Fruit fly (Drosophila melanogaster) whole organism, embryonic: ENCODE measurements around the gene Ufd1.

ENCODE experiments used
- Ada2b ChIP-seq: fragments of 200-800 bp; sonication (Bioruptor generic); IDR thresholded peaks from 2 replicates; pipeline ENCODE4 v1.3.6; 2022; ENCODE audit warnings: missing biosample characterization, missing genetic modification characterization
- B-H1 ChIP-seq: fragments of 200-800 bp; sonication (Bioruptor generic); IDR thresholded peaks from 3 replicates; pipeline ENCODE4 v1.3.6; 2022; ENCODE audit warnings: missing biosample characterization, missing genetic modification characterization
- B-H2 ChIP-seq: fragments of 200-800 bp; sonication (Bioruptor generic); optimal IDR thresholded peaks from 2 replicates; lab custom pipeline; 2018; ENCODE audit warnings: missing biosample characterization, mild to moderate bottlenecking, missing genetic modification characterization
- Bteb2 ChIP-seq: fragments of 200-800 bp; sonication (Bioruptor generic); optimal IDR thresholded peaks from 2 replicates; lab custom pipeline; 2016; ENCODE audit warnings: missing biosample characterization, missing genetic modification characterization
- CG12236 ChIP-seq: fragments of 200-800 bp; sonication (Bioruptor generic); optimal IDR thresholded peaks from 2 replicates; lab custom pipeline; 2016; ENCODE audit warnings: missing biosample characterization, missing genetic modification characterization
- CG12769 ChIP-seq: fragments of 200-800 bp; sonication (Bioruptor generic); optimal IDR thresholded peaks from 2 replicates; lab custom pipeline; 2019; ENCODE audit warnings: missing biosample characterization, mild to moderate bottlenecking, missing genetic modification characterization, moderate library complexity
- CG14860 ChIP-seq: fragments of 200-800 bp; sonication (Bioruptor generic); IDR thresholded peaks from 3 replicates; pipeline ENCODE4 v1.3.6; 2022; ENCODE audit warnings: missing biosample characterization, missing genetic modification characterization; ENCODE audit not compliant: partially characterized antibody
- CG15073 ChIP-seq: fragments of 200-800 bp; sonication (Bioruptor generic); optimal IDR thresholded peaks from 2 replicates; lab custom pipeline; 2016; ENCODE audit warnings: missing biosample characterization, missing genetic modification characterization
- CG17829 ChIP-seq: fragments of 200-800 bp; optimal IDR thresholded peaks from 2 replicates; lab custom pipeline; 2019; ENCODE audit warnings: missing biosample characterization, mild to moderate bottlenecking, missing genetic modification characterization, moderate library complexity
- CG2678 ChIP-seq: fragments of 200-800 bp; sonication (Bioruptor generic); optimal IDR thresholded peaks from 3 replicates; lab custom pipeline; 2019; ENCODE audit warnings: missing biosample characterization, mild to moderate bottlenecking, missing genetic modification characterization, moderate library complexity
- CG30020 ChIP-seq: fragments of 200-800 bp; optimal IDR thresholded peaks from 2 replicates; lab custom pipeline; 2019; ENCODE audit warnings: missing biosample characterization, mild to moderate bottlenecking, missing genetic modification characterization, moderate library complexity
- CG42726 ChIP-seq: fragments of 200-800 bp; sonication (Bioruptor generic); IDR thresholded peaks from 2 replicates; pipeline ENCODE4 v1.3.6; 2022; ENCODE audit warnings: missing biosample characterization, missing genetic modification characterization; ENCODE audit not compliant: partially characterized antibody
- CG4707 ChIP-seq: fragments of 200-800 bp; sonication (Bioruptor generic); optimal IDR thresholded peaks from 2 replicates; lab custom pipeline; 2018; ENCODE audit warnings: missing biosample characterization, mild to moderate bottlenecking, missing genetic modification characterization, moderate library complexity
- CG5953 ChIP-seq: fragments of 200-800 bp; sonication (Bioruptor generic); IDR thresholded peaks from 2 replicates; pipeline ENCODE4 v1.3.6; 2022; ENCODE audit warnings: missing biosample characterization, missing genetic modification characterization
- CG6854 ChIP-seq: fragments of 200-800 bp; sonication (Bioruptor generic); optimal IDR thresholded peaks from 3 replicates; lab custom pipeline; 2017; ENCODE audit warnings: missing biosample characterization, mild to moderate bottlenecking, missing genetic modification characterization
- CG8089 ChIP-seq: fragments of 200-800 bp; sonication (Bioruptor generic); optimal IDR thresholded peaks from 3 replicates; lab custom pipeline; 2016; ENCODE audit warnings: missing biosample characterization, missing genetic modification characterization
- CG8281 ChIP-seq: fragments of 200-800 bp; sonication (Bioruptor generic); optimal IDR thresholded peaks from 2 replicates; lab custom pipeline; 2018; ENCODE audit warnings: missing biosample characterization, mild to moderate bottlenecking, missing genetic modification characterization, moderate library complexity
- CG9727 ChIP-seq: fragments of 200-800 bp; sonication (Bioruptor generic); optimal IDR thresholded peaks from 3 replicates; lab custom pipeline; 2017; ENCODE audit warnings: missing biosample characterization, mild to moderate bottlenecking, missing genetic modification characterization
- CG9817 ChIP-seq: fragments of 200-800 bp; sonication (Bioruptor generic); optimal IDR thresholded peaks from 2 replicates; lab custom pipeline; 2018; ENCODE audit warnings: missing biosample characterization, mild to moderate bottlenecking, missing genetic modification characterization, moderate library complexity
- D ChIP-seq, 2 experiments: fragments of 200-800 bp in 1 of 2; fragments of >200 bp in 1 of 2; sonication (Bioruptor generic) in 1 of 2; optimal IDR thresholded peaks; 2 replicates in 1 of 2; 3 replicates in 1 of 2; lab custom pipeline; 2017; ENCODE audit warnings: mild to moderate bottlenecking in 1 of 2, missing biosample characterization in 1 of 2, missing genetic modification characterization in 1 of 2, missing genetic modification reagents in 1 of 2
- D19A ChIP-seq: fragments of 200-800 bp; optimal IDR thresholded peaks from 3 replicates; lab custom pipeline; 2019; ENCODE audit warnings: missing biosample characterization, mild to moderate bottlenecking, missing genetic modification characterization, moderate library complexity
- D19B ChIP-seq: fragments of 200-800 bp; sonication (Bioruptor generic); optimal IDR thresholded peaks from 2 replicates; lab custom pipeline; 2017; ENCODE audit warnings: missing biosample characterization, mild to moderate bottlenecking, missing genetic modification characterization
- Deaf1 ChIP-seq: fragments of 200-800 bp; optimal IDR thresholded peaks from 3 replicates; lab custom pipeline; 2019; ENCODE audit warnings: missing biosample characterization, mild to moderate bottlenecking, missing genetic modification characterization, moderate library complexity
- Fer2 ChIP-seq: fragments of 200-800 bp; sonication (Bioruptor generic); optimal IDR thresholded peaks from 2 replicates; lab custom pipeline; 2018; ENCODE audit warnings: missing biosample characterization, mild to moderate bottlenecking, missing genetic modification characterization, moderate library complexity
- Hr3 ChIP-seq: fragments of 200-800 bp; sonication (Bioruptor generic); optimal IDR thresholded peaks from 3 replicates; lab custom pipeline; 2016; ENCODE audit warnings: missing biosample characterization, missing genetic modification characterization
- Nf-YA ChIP-seq: fragments of 200-800 bp; sonication (Bioruptor generic); IDR thresholded peaks from 2 replicates; pipeline ENCODE4 v1.3.6; 2022; ENCODE audit warnings: missing biosample characterization, missing genetic modification characterization
- Pdp1 ChIP-seq, 2 experiments: fragments of 200-800 bp; sonication (Bioruptor generic); optimal IDR thresholded peaks; 3 replicates each; lab custom pipeline; 2016; ENCODE audit warnings: missing biosample characterization in 2 of 2, missing genetic modification characterization in 2 of 2, mild to moderate bottlenecking in 1 of 2, moderate library complexity in 1 of 2
- Taf1 ChIP-seq: fragments of 200-800 bp; sonication (Bioruptor generic); IDR thresholded peaks from 2 replicates; pipeline ENCODE4 v1.3.6; 2022; ENCODE audit warnings: missing biosample characterization, missing genetic modification characterization
- Xrp1 ChIP-seq: fragments of 200-800 bp; sonication (Bioruptor generic); IDR thresholded peaks from 2 replicates; pipeline ENCODE4 v1.3.6; 2022; ENCODE audit warnings: missing biosample characterization, missing genetic modification characterization
- ara ChIP-seq: fragments of 200-800 bp; sonication (Bioruptor generic); IDR thresholded peaks from 2 replicates; pipeline ENCODE4 v1.3.6; 2022; ENCODE audit warnings: missing biosample characterization, missing genetic modification characterization
- ato ChIP-seq: fragments of 200-800 bp; sonication (Bioruptor generic); IDR thresholded peaks from 2 replicates; pipeline ENCODE4 v1.3.6; 2022; ENCODE audit warnings: missing biosample characterization, missing genetic modification characterization; ENCODE audit not compliant: partially characterized antibody
- bcd ChIP-seq: fragments of 200-800 bp; sonication (Bioruptor generic); optimal IDR thresholded peaks from 2 replicates; lab custom pipeline; 2017; ENCODE audit warnings: missing biosample characterization, mild to moderate bottlenecking, missing genetic modification characterization
- ci ChIP-seq: fragments of 200-800 bp; sonication (Bioruptor generic); IDR thresholded peaks from 3 replicates; pipeline ENCODE4 v1.3.6; 2022; ENCODE audit warnings: missing biosample characterization, missing genetic modification characterization
- esg ChIP-seq: fragments of 200-800 bp; sonication (Bioruptor generic); conservative IDR thresholded peaks from 2 replicates; pipeline ENCODE4 v1.3.6; 2022; ENCODE audit warnings: missing biosample characterization, missing genetic modification characterization
- exex ChIP-seq: fragments of 200-800 bp; sonication (Bioruptor generic); optimal IDR thresholded peaks from 4 replicates; lab custom pipeline; 2018; ENCODE audit warnings: missing biosample characterization, mild to moderate bottlenecking, missing genetic modification characterization, moderate library complexity
- fru ChIP-seq: fragments of >200 bp; optimal IDR thresholded peaks from 2 replicates; lab custom pipeline; 2017
- gem ChIP-seq: fragments of 200-800 bp; sonication (Bioruptor generic); optimal IDR thresholded peaks from 2 replicates; lab custom pipeline; 2019; ENCODE audit warnings: missing biosample characterization, mild to moderate bottlenecking, missing genetic modification characterization, moderate library complexity
- hkb ChIP-seq, 2 experiments: fragments of 200-800 bp in 1 of 2; fragments of >200 bp in 1 of 2; sonication (Bioruptor generic) in 1 of 2; IDR thresholded peaks in 1 of 2; optimal IDR thresholded peaks in 1 of 2; 2 replicates each; pipeline versions ENCODE4 v1.3.6 to Lab custom; 2017 to 2022; ENCODE audit warnings: missing biosample characterization in 1 of 2, missing genetic modification characterization in 1 of 2
- ken ChIP-seq: fragments of 200-800 bp; sonication (Bioruptor generic); IDR thresholded peaks from 3 replicates; pipeline ENCODE4 v1.3.6; 2022; ENCODE audit warnings: missing biosample characterization, missing genetic modification characterization
- org-1 ChIP-seq: fragments of 200-800 bp; sonication (Bioruptor generic); optimal IDR thresholded peaks from 2 replicates; lab custom pipeline; 2017; ENCODE audit warnings: missing biosample characterization, missing genetic modification characterization
- pfk ChIP-seq: fragments of 200-800 bp; sonication (Bioruptor generic); optimal IDR thresholded peaks from 2 replicates; lab custom pipeline; 2018; ENCODE audit warnings: missing biosample characterization, mild to moderate bottlenecking, missing genetic modification characterization, moderate library complexity
- pita ChIP-seq: fragments of 200-800 bp; sonication (Bioruptor generic); optimal IDR thresholded peaks from 2 replicates; lab custom pipeline; 2017; ENCODE audit warnings: missing biosample characterization, mild to moderate bottlenecking, missing genetic modification characterization
- pum ChIP-seq: fragments of 200-800 bp; sonication (Bioruptor generic); optimal IDR thresholded peaks from 2 replicates; lab custom pipeline; 2016; ENCODE audit warnings: missing biosample characterization, missing genetic modification characterization
- ro ChIP-seq: fragments of 200-800 bp; sonication (Bioruptor generic); IDR thresholded peaks from 2 replicates; pipeline ENCODE4 v1.3.6; 2022; ENCODE audit warnings: missing biosample characterization, missing genetic modification characterization
- yki ChIP-seq: fragments of >200 bp; optimal IDR thresholded peaks from 3 replicates; lab custom pipeline; 2018
- zen2 ChIP-seq: fragments of 200-800 bp; sonication (Bioruptor generic); IDR thresholded peaks from 3 replicates; pipeline ENCODE4 v1.3.6; 2022; ENCODE audit warnings: missing biosample characterization, missing genetic modification characterization; ENCODE audit not compliant: partially characterized antibody
- zf30C ChIP-seq: fragments of 200-800 bp; sonication (Bioruptor generic); optimal IDR thresholded peaks from 3 replicates; lab custom pipeline; 2018; ENCODE audit warnings: missing biosample characterization, mild to moderate bottlenecking, missing genetic modification characterization
- zfh2 ChIP-seq: fragments of 200-800 bp; sonication (Bioruptor generic); optimal IDR thresholded peaks from 2 replicates; lab custom pipeline; 2016; ENCODE audit warnings: missing biosample characterization, missing genetic modification characterization

Gene Ufd1

dm6 chr3L:11169299-11170181, 46.5 kb upstream of the Ufd1 start, which contains the start of the genes wls and Adck5 (continued):
- TF ChIP-seq ato (GFP tag; lab: Robert Waterston, UW) (no peak), D (optimal IDR thresholded peaks at IDR 0.05; lab: Kevin White, UChicago) (no peak), D (GFP tag; optimal IDR thresholded peaks at IDR 0.05; lab: Kevin White, UChicago) (no peak), CG12236 (GFP tag; lab: Kevin White, UChicago) (peak; percentile 38), zf30C (GFP tag; lab: Kevin White, UChicago) (no peak), D19B (GFP tag; lab: Kevin White, UChicago) (no peak), zen2 (peak; percentile 41; the same call in 2 of the 3 replicates), pita (no peak), Ada2b (GFP tag; lab: Robert Waterston, UW) (0 out of 2 replicates have a peak, but pooled peaks have one; percentile 5), CG30020 (tag; lab: Kevin White, UChicago) (no peak), CG6854 (peak; percentile 65), B-H2 (no peak), CG8089 (GFP tag; lab: Kevin White, UChicago) (peak; percentile 67), hkb (optimal IDR thresholded peaks at IDR 0.05; lab: Kevin White, UChicago) (no peak), hkb (GFP tag; IDR thresholded peaks at IDR 0.05; lab: Robert Waterston, UW) (peak; percentile 69), CG15073 (GFP tag; lab: Kevin White, UChicago) (no peak), ara (GFP tag; lab: Robert Waterston, UW) (no peak), bcd (GFP tag; lab: Kevin White, UChicago) (peak; percentile 59), Nf-YA (GFP tag; lab: Robert Waterston, UW) (peak; percentile 38; the same call in 1 of the 2 replicates), CG14860 (no peak), exex (tag; lab: Kevin White, UChicago) (no peak), Pdp1 (GFP tag; optimal IDR thresholded peaks at IDR 0.05; lab: Kevin White, UChicago) (peak; percentile 10 to 52), CG8281 (tag; lab: Kevin White, UChicago) (peak; percentile 15), ci (peak; percentile 87), CG42726 (GFP tag; lab: Robert Waterston, UW) (no peak), CG9817 (tag; lab: Kevin White, UChicago) (peak; percentile 17), Taf1 (GFP tag; lab: Robert Waterston, UW) (no peak), Bteb2 (GFP tag; lab: Kevin White, UChicago) (peak; percentile 44), D19A (no peak), CG5953 (GFP tag; lab: Robert Waterston, UW) (no peak), yki (no peak), CG17829 (tag; lab: Kevin White, UChicago) (no peak), pum (GFP tag; lab: Kevin White, UChicago) (no peak), CG2678 (tag; lab: Kevin White, UChicago) (no peak), Deaf1 (tag; lab: Kevin White, UChicago) (no peak), gem (tag; lab: Kevin White, UChicago) (no peak), ro (GFP tag; lab: Robert Waterston, UW) (no peak), CG4707 (GFP tag; lab: Kevin White, UChicago) (peak; percentile 45), CG9727 (GFP tag; lab: Kevin White, UChicago) (peak; percentile 63), ken (GFP tag; lab: Robert Waterston, UW) (no peak), zfh2 (GFP tag; lab: Kevin White, UChicago) (peak; percentile 21), B-H1 (GFP tag; lab: Robert Waterston, UW) (no peak), CG12769 (tag; lab: Kevin White, UChicago) (no peak), Hr3 (GFP tag; lab: Kevin White, UChicago) (no peak), Fer2 (tag; lab: Kevin White, UChicago) (peak; percentile 25), Xrp1 (GFP tag; lab: Robert Waterston, UW) (no peak), fru (lab: Kevin White, UChicago) (no peak), esg (GFP tag; lab: Robert Waterston, UW) (no peak), pfk (GFP tag; lab: Kevin White, UChicago) (no peak), org-1 (GFP tag; lab: Kevin White, UChicago) (peak; percentile 25)
